Worm (Caenorhabditis elegans) whole organism, young adult: ENCODE results near the gene srbc-21.

Source experiments
- ama-1 ChIP-seq, 3 experiments: fragments of 150-350 bp in 1 of 3; sonication (generic microtip) in 2 of 3; optimal IDR thresholded peaks; 2 replicates each; lab custom pipeline; 2014 to 2018; ENCODE audit warnings: missing biosample characterization in 2 of 3, missing genetic modification characterization in 2 of 3, missing genetic modification reagents in 2 of 3
- ekl-4 ChIP-seq: fragments of 200-800 bp; sonication (Bioruptor generic); IDR thresholded peaks from 2 replicates; pipeline ENCODE4 v1.3.6; 2022; ENCODE audit warnings: missing genetic modification reagents, missing genetic modification characterization, missing compliant biosample characterization
- snpc-4 ChIP-seq, 5 experiments: fragments of 150-350 bp in 1 of 5; sonication (generic microtip) in 4 of 5; optimal IDR thresholded peaks; 2 replicates each; lab custom pipeline; 2014 to 2018; ENCODE audit warnings: missing genetic modification characterization in 5 of 5, missing biosample characterization in 3 of 5, antibody characterized with exemption in 2 of 5, mild to moderate bottlenecking in 2 of 5, missing compliant biosample characterization in 2 of 5, missing genotype in 2 of 5, moderate library complexity in 2 of 5, missing genetic modification reagents in 1 of 5

DNA sequence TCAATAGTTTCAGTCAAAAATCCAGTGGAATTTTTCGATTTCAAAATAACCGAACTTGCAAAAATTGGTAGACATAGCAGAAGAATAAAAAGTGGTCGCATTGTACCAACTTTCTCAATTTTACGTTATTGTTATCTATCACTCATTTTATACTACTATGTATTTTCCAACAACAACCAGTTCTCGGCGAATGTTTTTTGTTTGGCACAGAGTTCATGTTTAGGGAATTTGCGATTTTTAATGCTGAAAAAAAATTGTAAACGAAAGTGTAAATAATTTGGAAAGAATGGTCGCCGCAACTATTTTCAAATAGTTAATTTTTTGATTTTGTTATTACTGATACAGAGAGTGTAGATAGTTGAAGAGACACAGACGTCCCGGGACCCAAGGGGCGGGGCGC is 5.9 kb upstream of the srbc-21 start, which contains the start of gene C45H4.21:
- TF ChIP-seq ekl-4 (GFP tag; lab: Robert Waterston, UW) (no peak), ama-1 (optimal IDR thresholded peaks at IDR 0.05; lab: Kevin White, UChicago) (no peak), ama-1 (GFP tag; optimal IDR thresholded peaks at IDR 0.05; lab: Kevin White, UChicago) (no peak), snpc-4 (GFP tag; optimal IDR thresholded peaks at IDR 0.05; lab: Kevin White, UChicago) (no peak), snpc-4 (tag; optimal IDR thresholded peaks at IDR 0.05; lab: Kevin White, UChicago) (no peak)
